Fruit fly (Drosophila melanogaster) whole organism, embryonic: ENCODE data around the gene Smvt.

Experiments
- Ada2b ChIP-seq: fragments of 200-800 bp; sonication (Bioruptor generic); IDR thresholded peaks from 2 replicates; pipeline ENCODE4 v1.3.6; 2022; ENCODE audit warnings: missing biosample characterization, missing genetic modification characterization
- CG13424 ChIP-seq: fragments of 200-800 bp; sonication (Bioruptor generic); optimal IDR thresholded peaks from 2 replicates; lab custom pipeline; 2019; ENCODE audit warnings: missing biosample characterization, mild to moderate bottlenecking, missing genetic modification characterization, moderate library complexity
- CG14710 ChIP-seq: fragments of 200-800 bp; sonication (Bioruptor generic); optimal IDR thresholded peaks from 3 replicates; lab custom pipeline; 2019; ENCODE audit warnings: missing biosample characterization, mild to moderate bottlenecking, missing genetic modification characterization, moderate library complexity
- CG1602 ChIP-seq: fragments of 200-800 bp; sonication (Bioruptor generic); optimal IDR thresholded peaks from 3 replicates; lab custom pipeline; 2016; ENCODE audit warnings: missing biosample characterization, missing genetic modification characterization
- CG16863 ChIP-seq: fragments of 200-800 bp; sonication (Bioruptor generic); optimal IDR thresholded peaks from 3 replicates; lab custom pipeline; 2016; ENCODE audit warnings: missing biosample characterization, missing genetic modification characterization
- CG18011 ChIP-seq: fragments of 200-800 bp; sonication (Bioruptor generic); optimal IDR thresholded peaks from 2 replicates; lab custom pipeline; 2017; ENCODE audit warnings: missing biosample characterization, missing genetic modification characterization, mild to moderate bottlenecking, moderate library complexity, missing genotype
- CG1832 ChIP-seq: fragments of 200-800 bp; sonication (Bioruptor generic); optimal IDR thresholded peaks from 2 replicates; lab custom pipeline; 2017; ENCODE audit warnings: missing biosample characterization, mild to moderate bottlenecking, missing genetic modification characterization, inconsistent platforms
- CG18619 ChIP-seq: fragments of 200-800 bp; sonication (Bioruptor generic); optimal IDR thresholded peaks from 3 replicates; lab custom pipeline; 2017; ENCODE audit warnings: missing biosample characterization, mild to moderate bottlenecking, missing genetic modification characterization
- CG42726 ChIP-seq: fragments of 200-800 bp; sonication (Bioruptor generic); IDR thresholded peaks from 2 replicates; pipeline ENCODE4 v1.3.6; 2022; ENCODE audit warnings: missing biosample characterization, missing genetic modification characterization; ENCODE audit not compliant: partially characterized antibody
- CG4360 ChIP-seq: fragments of 200-800 bp; sonication (Bioruptor generic); IDR thresholded peaks from 2 replicates; pipeline ENCODE4 v1.3.6; 2022; ENCODE audit warnings: missing biosample characterization, missing genetic modification characterization
- CG4424 ChIP-seq: fragments of 200-800 bp; sonication (Bioruptor generic); optimal IDR thresholded peaks from 3 replicates; lab custom pipeline; 2016; ENCODE audit warnings: missing biosample characterization, missing genetic modification characterization
- CG7745 ChIP-seq: fragments of 200-800 bp; sonication (Bioruptor generic); optimal IDR thresholded peaks from 2 replicates; lab custom pipeline; 2018; ENCODE audit warnings: missing biosample characterization, mild to moderate bottlenecking, missing genetic modification characterization, moderate library complexity
- CG7987 ChIP-seq: fragments of 200-800 bp; sonication (Bioruptor generic); optimal IDR thresholded peaks from 2 replicates; lab custom pipeline; 2018; ENCODE audit warnings: missing biosample characterization, mild to moderate bottlenecking, missing genetic modification characterization, moderate library complexity
- CG8359 ChIP-seq: fragments of 200-800 bp; sonication (Bioruptor generic); optimal IDR thresholded peaks from 2 replicates; lab custom pipeline; 2017; ENCODE audit warnings: missing biosample characterization, mild to moderate bottlenecking, missing genetic modification characterization, borderline replicate concordance
- CkIIα-i1 ChIP-seq: fragments of 200-800 bp; sonication (Bioruptor generic); IDR thresholded peaks from 2 replicates; pipeline ENCODE4 v1.3.6; 2022; ENCODE audit warnings: missing biosample characterization, missing genetic modification characterization
- CrebB ChIP-seq: fragments of 200-800 bp; sonication (Bioruptor generic); optimal IDR thresholded peaks from 3 replicates; lab custom pipeline; 2018; ENCODE audit warnings: missing biosample characterization, mild to moderate bottlenecking, missing genetic modification characterization
- Dfd ChIP-seq, 2 experiments: fragments of >200 bp; optimal IDR thresholded peaks; 2 replicates each; lab custom pipeline; 2017; ENCODE audit warnings: missing biosample characterization in 2 of 2, missing genetic modification characterization in 2 of 2
- Fer3 ChIP-seq: fragments of 200-800 bp; sonication (Bioruptor generic); optimal IDR thresholded peaks from 2 replicates; lab custom pipeline; 2018; ENCODE audit warnings: missing biosample characterization, mild to moderate bottlenecking, missing genetic modification characterization, moderate library complexity
- HLHmδ ChIP-seq: fragments of 200-800 bp; sonication (Bioruptor generic); optimal IDR thresholded peaks from 2 replicates; lab custom pipeline; 2018; ENCODE audit warnings: missing biosample characterization, mild to moderate bottlenecking, missing genetic modification characterization, moderate library complexity
- Hand ChIP-seq: fragments of 200-800 bp; sonication (Bioruptor generic); optimal IDR thresholded peaks from 2 replicates; lab custom pipeline; 2017; ENCODE audit warnings: mild to moderate bottlenecking, missing biosample characterization, missing genetic modification reagents, missing genetic modification characterization
- MBD-R2 ChIP-seq: fragments of 200-800 bp; sonication (Bioruptor generic); IDR thresholded peaks from 2 replicates; pipeline ENCODE4 v1.3.6; 2022; ENCODE audit warnings: missing biosample characterization, missing genetic modification characterization
- Max ChIP-seq: fragments of 200-800 bp; sonication (Bioruptor generic); optimal IDR thresholded peaks from 2 replicates; lab custom pipeline; 2016; ENCODE audit warnings: missing biosample characterization, mild to moderate bottlenecking, missing genetic modification characterization
- Med ChIP-seq: fragments of 200-800 bp; sonication (Bioruptor generic); peaks from one replicate; lab custom pipeline; 2016; ENCODE audit warnings: missing biosample characterization, missing genetic modification characterization, mild to moderate bottlenecking, inconsistent platforms, moderate library complexity
- NFAT ChIP-seq: fragments of 200-800 bp; sonication (Bioruptor generic); IDR thresholded peaks from 2 replicates; pipeline ENCODE4 v1.3.6; 2022; ENCODE audit warnings: missing biosample characterization, missing genetic modification characterization
- Neu2 ChIP-seq: fragments of 200-800 bp; sonication (Bioruptor generic); optimal IDR thresholded peaks from 3 replicates; lab custom pipeline; 2016; ENCODE audit warnings: missing biosample characterization, missing genetic modification characterization, borderline replicate concordance
- Opbp ChIP-seq: fragments of 200-800 bp; sonication (Bioruptor generic); IDR thresholded peaks from 3 replicates; pipeline ENCODE4 v1.3.6; 2022; ENCODE audit warnings: missing biosample characterization, missing genetic modification characterization; ENCODE audit not compliant: partially characterized antibody
- Pdp1 ChIP-seq, 2 experiments: fragments of 200-800 bp; sonication (Bioruptor generic); optimal IDR thresholded peaks; 3 replicates each; lab custom pipeline; 2016; ENCODE audit warnings: missing biosample characterization in 2 of 2, missing genetic modification characterization in 2 of 2, mild to moderate bottlenecking in 1 of 2, moderate library complexity in 1 of 2
- Ssrp ChIP-seq: fragments of 200-800 bp; sonication (Bioruptor generic); optimal IDR thresholded peaks from 2 replicates; lab custom pipeline; 2018; ENCODE audit warnings: missing biosample characterization, mild to moderate bottlenecking, missing genetic modification characterization, moderate library complexity
- Usf ChIP-seq: fragments of 200-800 bp; sonication (Bioruptor generic); optimal IDR thresholded peaks from 2 replicates; lab custom pipeline; 2017; ENCODE audit warnings: missing genotype, missing biosample characterization, missing genetic modification characterization
- Vsx1 ChIP-seq: fragments of 200-800 bp; sonication (Bioruptor generic); optimal IDR thresholded peaks from 2 replicates; lab custom pipeline; 2017; ENCODE audit warnings: missing biosample characterization, mild to moderate bottlenecking, missing genetic modification characterization, missing genetic modification reagents
- ac ChIP-seq: fragments of 200-800 bp; sonication (Bioruptor generic); optimal IDR thresholded peaks from 3 replicates; lab custom pipeline; 2017; ENCODE audit warnings: missing biosample characterization, mild to moderate bottlenecking, missing genetic modification characterization
- fd96Cb ChIP-seq: fragments of 200-800 bp; sonication (Bioruptor generic); optimal IDR thresholded peaks from 2 replicates; lab custom pipeline; 2018; ENCODE audit warnings: missing biosample characterization, mild to moderate bottlenecking, missing genetic modification characterization, moderate library complexity
- h ChIP-seq: fragments of >200 bp; optimal IDR thresholded peaks from 2 replicates; lab custom pipeline; 2017
- ham ChIP-seq: fragments of 200-800 bp; sonication (Bioruptor generic); IDR thresholded peaks from 2 replicates; pipeline ENCODE4 v1.3.6; 2022; ENCODE audit warnings: missing biosample characterization, missing genetic modification characterization
- kni ChIP-seq: fragments of 200-800 bp; sonication (Bioruptor generic); optimal IDR thresholded peaks from 3 replicates; lab custom pipeline; 2017; ENCODE audit warnings: mild to moderate bottlenecking, missing biosample characterization, missing genetic modification reagents, missing genetic modification characterization
- lbe ChIP-seq: fragments of 200-800 bp; sonication (Bioruptor generic); optimal IDR thresholded peaks from 2 replicates; lab custom pipeline; 2016; ENCODE audit warnings: missing biosample characterization, mild to moderate bottlenecking, missing genetic modification characterization
- lilli ChIP-seq: fragments of 200-800 bp; sonication (Bioruptor generic); optimal IDR thresholded peaks from 3 replicates; lab custom pipeline; 2016; ENCODE audit warnings: missing biosample characterization, missing genetic modification characterization
- nerfin-1 ChIP-seq: fragments of 200-800 bp; sonication (Bioruptor generic); optimal IDR thresholded peaks from 3 replicates; lab custom pipeline; 2019; ENCODE audit warnings: missing biosample characterization, mild to moderate bottlenecking, missing genetic modification characterization, moderate library complexity
- nom ChIP-seq: fragments of 200-800 bp; sonication (Bioruptor generic); optimal IDR thresholded peaks from 2 replicates; lab custom pipeline; 2017; ENCODE audit warnings: missing biosample characterization, missing genetic modification characterization, mild to moderate bottlenecking, moderate library complexity, missing genetic modification reagents
- oc ChIP-seq: fragments of 200-800 bp; sonication (Bioruptor generic); optimal IDR thresholded peaks from 2 replicates; lab custom pipeline; 2018; ENCODE audit warnings: missing biosample characterization, mild to moderate bottlenecking, missing genetic modification characterization, moderate library complexity
- pfk ChIP-seq: fragments of 200-800 bp; sonication (Bioruptor generic); optimal IDR thresholded peaks from 2 replicates; lab custom pipeline; 2018; ENCODE audit warnings: missing biosample characterization, mild to moderate bottlenecking, missing genetic modification characterization, moderate library complexity
- pros ChIP-seq: fragments of 200-800 bp; sonication (Bioruptor generic); optimal IDR thresholded peaks from 3 replicates; lab custom pipeline; 2019; ENCODE audit warnings: missing biosample characterization, mild to moderate bottlenecking, missing genetic modification characterization, moderate library complexity
- psq ChIP-seq: fragments of 200-800 bp; sonication (Bioruptor generic); optimal IDR thresholded peaks from 2 replicates; lab custom pipeline; 2017; ENCODE audit warnings: missing biosample characterization, missing genetic modification characterization
- sim ChIP-seq: fragments of 200-800 bp; sonication (Bioruptor generic); IDR thresholded peaks from 2 replicates; pipeline ENCODE4 v1.3.6; 2022; ENCODE audit warnings: missing biosample characterization, missing genetic modification characterization
- slbo ChIP-seq: fragments of 200-800 bp; sonication (Bioruptor generic); IDR thresholded peaks from 2 replicates; pipeline ENCODE4 v1.3.6; 2022; ENCODE audit warnings: missing biosample characterization, missing genetic modification characterization
- slou ChIP-seq: fragments of 200-800 bp; sonication (Bioruptor generic); optimal IDR thresholded peaks from 3 replicates; lab custom pipeline; 2016; ENCODE audit warnings: missing biosample characterization, missing genetic modification characterization
- so ChIP-seq: fragments of 200-800 bp; sonication (Bioruptor generic); IDR thresholded peaks from 3 replicates; pipeline ENCODE4 v1.3.6; 2022; ENCODE audit warnings: missing biosample characterization, missing genetic modification characterization
- trem ChIP-seq: fragments of 200-800 bp; optimal IDR thresholded peaks from 3 replicates; lab custom pipeline; 2019; ENCODE audit warnings: missing biosample characterization, mild to moderate bottlenecking, missing genetic modification characterization, moderate library complexity

Gene Smvt

DNA sequence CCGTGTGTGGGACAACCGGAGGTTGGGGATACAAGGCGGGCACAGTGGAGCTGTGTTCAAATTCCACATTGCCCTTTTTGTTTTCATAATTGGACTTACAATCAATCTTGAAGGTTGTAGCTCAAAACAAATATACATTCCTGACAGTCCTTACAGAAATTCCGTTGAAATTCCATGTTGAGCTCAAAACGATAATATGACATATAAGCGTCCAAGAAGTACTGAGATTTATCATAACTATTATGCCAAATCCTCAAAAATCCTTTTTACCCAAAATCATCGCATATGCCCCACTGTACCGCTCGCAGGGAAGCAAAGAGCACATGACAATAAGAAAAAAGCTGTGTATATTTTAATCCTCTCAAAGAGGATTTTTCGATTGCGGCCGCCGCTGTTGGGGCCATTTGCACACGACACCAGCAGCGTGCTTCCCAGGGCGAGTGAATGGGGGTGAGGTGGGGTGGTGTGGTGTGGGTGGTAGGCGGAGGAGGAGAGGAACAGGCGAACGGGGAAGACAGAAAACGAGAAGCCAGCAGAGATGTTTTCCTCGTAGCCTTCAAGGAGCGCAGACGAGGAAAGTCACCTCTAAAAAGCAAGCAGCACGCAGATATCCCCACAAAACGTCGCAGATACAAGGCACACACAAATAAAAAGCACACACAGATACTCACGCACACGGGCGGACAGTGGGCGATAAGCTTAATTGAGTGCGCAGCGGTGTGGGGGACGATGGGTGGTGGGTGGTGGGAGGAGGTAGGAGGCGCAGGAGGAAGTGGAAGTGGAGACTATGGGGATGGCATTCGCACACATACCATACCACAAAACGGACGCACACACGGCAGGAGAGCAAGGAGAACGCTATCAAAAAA, 43.8 kb downstream of the Smvt start (continued):
- TF ChIP-seq Neu2 (GFP tag; lab: Kevin White, UChicago) = no peak
- peak; percentile 57 for TF ChIP-seq Fer3 (tag; lab: Kevin White, UChicago)
- TF ChIP-seq pros (GFP tag; lab: Kevin White, UChicago) = no peak
- peak; percentile 67 for TF ChIP-seq slbo (GFP tag; lab: Robert Waterston, UW)
- TF ChIP-seq HLHmδ (GFP tag; lab: Kevin White, UChicago) = no peak
- TF ChIP-seq nom (GFP tag; lab: Kevin White, UChicago) = peak; percentile 49
- no peak for TF ChIP-seq psq
- peak; percentile 58 for TF ChIP-seq fd96Cb (tag; lab: Kevin White, UChicago)
- no peak for TF ChIP-seq CkIIα-i1
- peak; percentile 94 for TF ChIP-seq Med (GFP tag; lab: Kevin White, UChicago)
- TF ChIP-seq oc (tag; lab: Kevin White, UChicago) = peak; percentile 31
- TF ChIP-seq Pdp1 (GFP tag; optimal IDR thresholded peaks at IDR 0.05; lab: Kevin White, UChicago) = peak; percentile 25 to 47
- no peak for TF ChIP-seq sim (GFP tag; lab: Robert Waterston, UW)
- TF ChIP-seq CG18011 (GFP tag; lab: Kevin White, UChicago) = peak; percentile 41
- TF ChIP-seq Opbp (GFP tag; lab: Robert Waterston, UW) = no peak
- no peak for TF ChIP-seq h (lab: Kevin White, UChicago)
- TF ChIP-seq pfk (GFP tag; lab: Kevin White, UChicago) = no peak
- no peak for TF ChIP-seq CG7745 (tag; lab: Kevin White, UChicago)
- TF ChIP-seq Hand (GFP tag; lab: Kevin White, UChicago) = peak; percentile 37
- no peak for TF ChIP-seq Usf
- TF ChIP-seq Dfd (GFP tag; optimal IDR thresholded peaks at IDR 0.05; lab: Kevin White, UChicago) = no peak
- no peak for TF ChIP-seq trem
- no peak for TF ChIP-seq ham (GFP tag; lab: Robert Waterston, UW)
- TF ChIP-seq nerfin-1 = peak; percentile 11
- TF ChIP-seq CG16863 (GFP tag; lab: Kevin White, UChicago) = peak; percentile 33
- peak; percentile 64 for TF ChIP-seq Ssrp (tag; lab: Kevin White, UChicago)
- peak; percentile 19 for TF ChIP-seq CG14710 (tag; lab: Kevin White, UChicago)
- TF ChIP-seq CG1602 = peak; percentile 23
- TF ChIP-seq CG42726 (GFP tag; lab: Robert Waterston, UW) = no peak
- no peak for TF ChIP-seq slou (GFP tag; lab: Kevin White, UChicago)
- peak; percentile 34 for TF ChIP-seq CG4424 (GFP tag; lab: Kevin White, UChicago)
- TF ChIP-seq CG8359 (GFP tag; lab: Kevin White, UChicago) = no peak
- TF ChIP-seq CG13424 = peak; percentile 73
- no peak for TF ChIP-seq CrebB
- TF ChIP-seq Max (GFP tag; lab: Kevin White, UChicago) = peak; percentile 36
- TF ChIP-seq lilli (GFP tag; lab: Kevin White, UChicago) = peak; percentile 79
- TF ChIP-seq so (GFP tag; lab: Robert Waterston, UW) = 0 out of 3 replicates have a peak, but pooled peaks have one; percentile 19
- peak; percentile 8; the same call in 1 of the 2 replicates for TF ChIP-seq MBD-R2
- no peak for TF ChIP-seq NFAT (GFP tag; lab: Robert Waterston, UW)
- peak; percentile 25 for TF ChIP-seq lbe
- no peak for TF ChIP-seq ac (GFP tag; lab: Kevin White, UChicago)
- TF ChIP-seq Ada2b (GFP tag; lab: Robert Waterston, UW) = peak; percentile 44; the same call in 1 of the 2 replicates
- peak; percentile 65 for TF ChIP-seq CG18619 (GFP tag; lab: Kevin White, UChicago)
- no peak for TF ChIP-seq Vsx1 (GFP tag; lab: Kevin White, UChicago)
- no peak for TF ChIP-seq CG1832 (GFP tag; lab: Kevin White, UChicago)
- TF ChIP-seq CG4360 (GFP tag; lab: Robert Waterston, UW) = no peak
- no peak for TF ChIP-seq CG7987 (GFP tag; lab: Kevin White, UChicago)
- TF ChIP-seq kni = no peak
